Worm (Caenorhabditis elegans): ENCODE data around the gene puf-7.

DNA sequence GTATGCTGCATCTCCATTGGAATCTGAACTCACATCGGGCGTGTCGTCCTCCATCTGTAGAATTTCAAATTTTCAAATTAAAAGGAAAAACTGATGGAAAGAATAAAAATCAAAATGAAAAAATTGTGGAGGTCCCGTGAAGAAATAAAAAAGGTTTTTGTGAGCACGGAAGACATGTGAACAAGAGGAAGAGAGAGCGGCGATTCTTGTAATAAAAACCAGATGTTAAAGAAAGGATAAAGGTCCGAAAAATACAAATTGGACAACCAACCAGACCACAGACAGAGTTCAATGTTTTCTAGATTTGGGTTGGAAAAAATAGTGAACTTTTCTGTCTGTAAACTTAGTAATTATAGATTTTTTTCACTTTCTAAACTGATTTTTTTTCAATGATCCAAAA is 41.8 kb downstream of the puf-7 start, which contains the start of gene unc-5:
- no peak for TF ChIP-seq hlh-26 (GFP tag; conservative IDR thresholded peaks at IDR 0.05)
- no peak for TF ChIP-seq lag-1 (GFP tag; IDR thresholded peaks at IDR 0.05)
- no peak for TF ChIP-seq unc-62 (GFP tag; optimal IDR thresholded peaks at IDR 0.05)
- no peak for TF ChIP-seq lsl-1 (GFP tag; optimal IDR thresholded peaks at IDR 0.05)
- TF ChIP-seq die-1 (tag; optimal IDR thresholded peaks at IDR 0.05) = no peak
- no peak for TF ChIP-seq snpc-1.1 (tag; optimal IDR thresholded peaks at IDR 0.05; ENCODE audit: insufficient read depth)
- TF ChIP-seq T26A5.8 (tag; optimal IDR thresholded peaks at IDR 0.05) = no peak
- no peak for TF ChIP-seq ceh-58 (GFP tag; IDR thresholded peaks at IDR 0.05)
- TF ChIP-seq Y53G8AR.9 (GFP tag; conservative IDR thresholded peaks at IDR 0.05) = no peak
- no peak for TF ChIP-seq K11D2.4 (GFP tag; IDR thresholded peaks at IDR 0.05)
- TF ChIP-seq ccch-3 (GFP tag; optimal IDR thresholded peaks at IDR 0.05) = no peak
- TF ChIP-seq F57C9.4 (tag; optimal IDR thresholded peaks at IDR 0.05) = no peak
- TF ChIP-seq atf-7 (tag; optimal IDR thresholded peaks at IDR 0.05) = no peak
- TF ChIP-seq lin-40 (tag; optimal IDR thresholded peaks at IDR 0.05) = no peak

All from whole organism, young adult.